Worm (Caenorhabditis elegans): ENCODE results near the gene irld-1.

The irld-1 gene

DNA sequence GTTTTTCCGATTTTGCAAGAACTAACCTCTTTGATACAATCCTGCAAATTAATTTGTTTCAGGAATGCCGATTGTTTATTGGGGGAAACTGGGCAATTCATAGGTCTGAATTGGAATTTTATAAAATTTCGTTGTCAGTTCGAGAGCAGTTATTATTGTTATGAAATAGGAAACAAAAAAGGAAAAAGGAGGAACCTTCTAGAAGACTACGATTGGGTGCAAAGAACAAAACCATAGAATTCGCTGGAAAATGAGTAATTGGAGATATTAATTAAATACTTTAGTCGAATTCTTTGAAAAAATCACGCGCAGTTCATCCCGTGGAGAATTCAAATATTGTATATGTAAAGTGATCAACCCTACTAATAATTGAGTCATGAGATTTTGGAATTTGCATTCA is 50.8 kb downstream of the irld-1 start, which contains the start of gene F13A2.9:
Gene F13A2.9 (minus strand): TSS at position 101 of the 400 bp plus-strand sequence.
- no peak for TF ChIP-seq nhr-237 (tag; optimal IDR thresholded peaks at IDR 0.05)
- TF ChIP-seq ceh-16 (tag; optimal IDR thresholded peaks at IDR 0.05): no peak
- TF ChIP-seq nfya-1 (tag; optimal IDR thresholded peaks at IDR 0.05; ENCODE audit: insufficient read depth): no peak
- TF ChIP-seq nhr-28 (tag; optimal IDR thresholded peaks at IDR 0.05): no peak
- TF ChIP-seq unc-39 (tag; optimal IDR thresholded peaks at IDR 0.05): no peak
- no peak for TF ChIP-seq ama-1 (optimal IDR thresholded peaks at IDR 0.05)
- TF ChIP-seq snpc-4 (tag; optimal IDR thresholded peaks at IDR 0.05): no peak
- no peak for TF ChIP-seq elt-1 (tag; optimal IDR thresholded peaks at IDR 0.05)
- no peak for TF ChIP-seq nhr-11 (tag; optimal IDR thresholded peaks at IDR 0.05)

- no peak for TF ChIP-seq elt-1 (tag; optimal IDR thresholded peaks at IDR 0.05)
- TF ChIP-seq nfya-1 (tag; optimal IDR thresholded peaks at IDR 0.05; ENCODE audit: insufficient read depth): peak; percentile 93
These were observed 51.4 kb downstream of the irld-1 start for ce11 chrV:4387916-4388315.

Data from whole organism, L3 larva.